Worm (Caenorhabditis elegans): ENCODE results near the gene his-24.
A peak's percentile ranks its signal among the peaks of the same experiment; 100 is the strongest.

Gene his-24

DNA sequence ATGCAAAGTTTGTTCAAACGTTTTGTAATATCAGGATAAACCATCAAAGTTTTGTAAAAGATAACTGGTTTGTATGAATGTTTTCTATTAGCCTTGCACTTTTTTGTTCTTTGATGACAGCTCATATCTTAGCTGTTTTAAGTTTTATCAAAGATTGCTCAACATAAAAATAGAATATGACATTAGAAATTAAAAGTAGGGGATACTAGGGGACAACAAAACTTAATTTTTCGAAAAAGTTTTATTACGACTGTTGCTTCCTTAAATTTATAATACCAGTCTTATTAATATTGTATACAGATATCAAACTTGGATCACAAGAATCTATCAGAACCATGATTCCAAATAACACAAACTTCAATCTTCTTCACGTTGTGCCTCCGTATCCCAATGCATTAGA, 5.9 kb downstream of the his-24 start, which contains the start of gene ztf-14:
ztf-14 (plus strand) TSS at position 301 of the 400 bp plus-strand sequence.
- TF ChIP-seq ceh-30 (tag; optimal IDR thresholded peaks at IDR 0.05), result no peak
- no peak for TF ChIP-seq ceh-31 (tag; optimal IDR thresholded peaks at IDR 0.05)
- TF ChIP-seq npax-4 (tag; optimal IDR thresholded peaks at IDR 0.05), result no peak
- TF ChIP-seq nfya-1 (tag; optimal IDR thresholded peaks at IDR 0.05), result no peak
- TF ChIP-seq ceh-34 (tag; optimal IDR thresholded peaks at IDR 0.05), result no peak
- no peak for TF ChIP-seq pag-3 (tag; optimal IDR thresholded peaks at IDR 0.05; ENCODE audit: borderline replicate concordance)
- TF ChIP-seq ceh-19 (GFP tag; optimal IDR thresholded peaks at IDR 0.05), result no peak
- TF ChIP-seq che-1 (tag; optimal IDR thresholded peaks at IDR 0.05), result no peak
- TF ChIP-seq K09A11.1 (tag; optimal IDR thresholded peaks at IDR 0.05; ENCODE audit: insufficient read depth), result no peak
- TF ChIP-seq F13H6.1 (tag; optimal IDR thresholded peaks at IDR 0.05), result no peak
- TF ChIP-seq sdc-2 (tag; optimal IDR thresholded peaks at IDR 0.05), result no peak
- no peak for TF ChIP-seq ceh-45 (GFP tag; IDR thresholded peaks at IDR 0.05)
- no peak for TF ChIP-seq K02D7.2 (tag; optimal IDR thresholded peaks at IDR 0.05)
- no peak for TF ChIP-seq pat-9 (tag; optimal IDR thresholded peaks at IDR 0.05)
- TF ChIP-seq odd-2 (tag; optimal IDR thresholded peaks at IDR 0.05), result no peak
- no peak for TF ChIP-seq pha-2 (tag; optimal IDR thresholded peaks at IDR 0.05)
- no peak for TF ChIP-seq pha-4 (tag; optimal IDR thresholded peaks at IDR 0.05)

DNA sequence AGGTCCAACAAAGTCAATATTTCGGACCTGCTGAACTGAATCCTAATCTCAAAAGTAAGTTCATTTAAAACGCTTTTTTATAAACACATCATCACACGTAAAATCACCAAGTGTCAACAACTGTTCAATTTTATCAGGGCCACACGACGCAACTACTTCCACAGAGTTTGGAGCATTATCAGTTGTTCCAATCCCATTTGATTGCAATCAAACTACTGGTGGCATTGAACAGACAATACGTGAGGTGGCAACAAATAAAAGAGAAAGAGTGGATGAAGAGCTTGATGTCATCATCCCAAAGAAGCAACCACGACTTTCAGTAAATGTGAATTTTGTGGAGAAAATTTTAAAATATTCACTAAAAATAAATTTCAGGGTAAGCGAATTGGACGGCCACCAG, 6.7 kb downstream of the his-24 start:
- peak; percentile 1 for TF ChIP-seq elt-2 (tag; optimal IDR thresholded peaks at IDR 0.05)
- no peak for TF ChIP-seq ceh-30 (tag; optimal IDR thresholded peaks at IDR 0.05)

DNA sequence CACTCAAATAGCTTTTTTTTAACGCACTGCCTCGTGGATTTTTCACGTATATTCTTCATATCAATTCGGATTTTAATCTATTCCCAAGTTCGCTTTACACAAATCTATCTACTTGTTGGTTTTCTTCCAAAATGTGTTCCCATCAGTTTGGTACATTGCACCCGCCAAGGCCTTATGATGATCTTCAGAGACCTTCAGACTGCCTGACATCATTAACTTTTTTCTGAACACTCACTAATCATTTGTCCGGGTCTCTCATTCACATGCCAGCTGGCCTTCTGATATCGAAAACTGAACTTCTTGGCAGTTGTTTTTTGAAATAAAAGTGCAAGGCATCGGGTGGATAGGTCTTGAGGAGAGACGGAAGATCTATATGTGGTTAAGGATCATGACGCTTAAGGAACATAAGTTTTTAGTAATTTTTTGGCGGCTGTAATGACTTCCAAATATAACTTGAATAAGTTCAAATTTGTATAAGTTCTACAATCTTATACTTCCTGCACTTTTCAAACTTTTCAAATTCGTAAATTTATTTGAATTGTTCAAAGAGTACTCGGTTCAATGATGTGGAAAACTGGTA, 10.0 kb downstream of the his-24 start:
- TF ChIP-seq hlh-13 (GFP tag; optimal IDR thresholded peaks at IDR 0.05) (no peak), C08G9.2 (tag; optimal IDR thresholded peaks at IDR 0.05) (no peak), dve-1 (tag; optimal IDR thresholded peaks at IDR 0.05) (no peak), pros-1 (tag; optimal IDR thresholded peaks at IDR 0.05) (no peak), Y22D7AL.16 (tag; optimal IDR thresholded peaks at IDR 0.05) (no peak), ama-1 (optimal IDR thresholded peaks at IDR 0.05) (no peak)

- TF ChIP-seq nhr-232 (tag; optimal IDR thresholded peaks at IDR 0.05) (no peak), elt-2 (tag; optimal IDR thresholded peaks at IDR 0.05) (peak; percentile 88), eyg-1 (tag; optimal IDR thresholded peaks at IDR 0.05) (no peak), hlh-30 (tag; optimal IDR thresholded peaks at IDR 0.05; ENCODE audit: insufficient read depth) (peak; percentile 35)
Measured at ce11 chrX:14500422-14501058, 10.6 kb downstream of the his-24 start.

DNA sequence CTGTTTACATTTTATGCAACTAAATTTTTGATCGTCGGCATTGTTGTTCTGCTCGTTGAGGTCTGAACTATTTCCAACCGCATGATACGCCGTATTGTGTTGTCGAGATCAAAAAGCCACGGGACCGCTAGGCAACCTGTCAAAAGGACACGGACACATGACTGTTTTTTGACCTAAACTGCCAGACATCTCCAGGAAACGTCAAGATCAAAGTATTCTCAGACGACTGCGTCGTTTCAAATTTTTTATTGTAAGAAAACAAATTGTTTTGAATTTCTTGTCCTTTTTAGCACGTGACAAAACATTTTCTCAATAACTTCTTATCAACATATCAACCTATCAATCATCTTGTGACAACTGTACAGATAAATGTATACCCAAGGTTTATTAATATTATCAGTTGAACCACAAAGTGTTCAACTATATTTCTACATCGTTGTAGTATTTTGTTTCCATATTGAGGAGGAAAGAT, 12.3 kb downstream of the his-24 start:
- no peak for TF ChIP-seq ceh-6 (GFP tag; optimal IDR thresholded peaks at IDR 0.05)
- TF ChIP-seq hlh-30 (tag; optimal IDR thresholded peaks at IDR 0.05; ENCODE audit: insufficient read depth), result peak; percentile 44
- TF ChIP-seq fkh-10 (GFP tag; optimal IDR thresholded peaks at IDR 0.05), result no peak
- peak; percentile 19 for TF ChIP-seq unc-55 (GFP tag; optimal IDR thresholded peaks at IDR 0.05)
- TF ChIP-seq elt-2 (tag; optimal IDR thresholded peaks at IDR 0.05), result peak; percentile 94
- TF ChIP-seq pros-1 (tag; optimal IDR thresholded peaks at IDR 0.05), result no peak

ce11 chrX:14503282-14503681, 13.4 kb downstream of the his-24 start:
- TF ChIP-seq unc-55 (GFP tag; optimal IDR thresholded peaks at IDR 0.05) (peak; percentile 2), K09A11.1 (tag; optimal IDR thresholded peaks at IDR 0.05; ENCODE audit: insufficient read depth) (no peak)

Measured in whole organism, late embryonic.